Fruit fly (Drosophila melanogaster) whole organism, embryonic: Measurements from ENCODE around the gene CG14511.

ENCODE experiments used
- B-H1 ChIP-seq: fragments of 200-800 bp; sonication (Bioruptor generic); IDR thresholded peaks from 3 replicates; pipeline ENCODE4 v1.3.6; 2022; ENCODE audit warnings: missing biosample characterization, missing genetic modification characterization
- CG10267 ChIP-seq: fragments of 200-800 bp; sonication (Bioruptor generic); optimal IDR thresholded peaks from 2 replicates; lab custom pipeline; 2018; ENCODE audit warnings: missing biosample characterization, mild to moderate bottlenecking, missing genetic modification characterization, moderate library complexity
- CG15011 ChIP-seq: fragments of 200-800 bp; sonication (Bioruptor generic); optimal IDR thresholded peaks from 3 replicates; lab custom pipeline; 2018; ENCODE audit warnings: missing biosample characterization, mild to moderate bottlenecking, missing genetic modification characterization
- CG15479 ChIP-seq: fragments of 200-800 bp; sonication (Bioruptor generic); optimal IDR thresholded peaks from 3 replicates; lab custom pipeline; 2019; ENCODE audit warnings: missing biosample characterization, mild to moderate bottlenecking, missing genetic modification characterization, moderate library complexity
- CG17802 ChIP-seq: fragments of 200-800 bp; sonication (Bioruptor generic); optimal IDR thresholded peaks from 2 replicates; lab custom pipeline; 2018; ENCODE audit warnings: missing biosample characterization, mild to moderate bottlenecking, missing genetic modification characterization, moderate library complexity
- CG17912 ChIP-seq: fragments of 200-800 bp; sonication (Bioruptor generic); optimal IDR thresholded peaks from 2 replicates; lab custom pipeline; 2018; ENCODE audit warnings: missing biosample characterization, mild to moderate bottlenecking, missing genetic modification characterization
- CG18764 ChIP-seq: fragments of 200-800 bp; sonication (Bioruptor generic); optimal IDR thresholded peaks from 3 replicates; lab custom pipeline; 2016; ENCODE audit warnings: missing biosample characterization, missing genetic modification characterization
- CG2678 ChIP-seq: fragments of 200-800 bp; sonication (Bioruptor generic); optimal IDR thresholded peaks from 3 replicates; lab custom pipeline; 2019; ENCODE audit warnings: missing biosample characterization, mild to moderate bottlenecking, missing genetic modification characterization, moderate library complexity
- CG3065 ChIP-seq: fragments of 200-800 bp; sonication (Bioruptor generic); optimal IDR thresholded peaks from 2 replicates; lab custom pipeline; 2016; ENCODE audit warnings: missing biosample characterization, missing genetic modification characterization
- CG31224 ChIP-seq: fragments of 200-800 bp; sonication (Bioruptor generic); IDR thresholded peaks from 2 replicates; pipeline ENCODE4 v1.3.6; 2022; ENCODE audit warnings: missing biosample characterization, missing genetic modification characterization
- CG31365 ChIP-seq: fragments of 200-800 bp; sonication (Bioruptor generic); optimal IDR thresholded peaks from 2 replicates; lab custom pipeline; 2018; ENCODE audit warnings: missing biosample characterization, mild to moderate bottlenecking, missing genetic modification characterization
- CG31441 ChIP-seq: fragments of 200-800 bp; sonication (Bioruptor generic); IDR thresholded peaks from 2 replicates; pipeline ENCODE4 v1.3.6; 2022; ENCODE audit warnings: missing biosample characterization, missing genetic modification characterization
- CG32772 ChIP-seq: fragments of 200-800 bp; sonication (Bioruptor generic); IDR thresholded peaks from 2 replicates; pipeline ENCODE4 v1.3.6; 2022; ENCODE audit warnings: missing biosample characterization, missing genetic modification characterization
- CG33557 ChIP-seq: fragments of 200-800 bp; sonication (Bioruptor generic); optimal IDR thresholded peaks from 2 replicates; lab custom pipeline; 2019; ENCODE audit warnings: missing biosample characterization, mild to moderate bottlenecking, missing genetic modification characterization, moderate library complexity
- CG4617 ChIP-seq: fragments of 200-800 bp; sonication (Bioruptor generic); optimal IDR thresholded peaks from 3 replicates; lab custom pipeline; 2016; ENCODE audit warnings: missing biosample characterization, missing genetic modification characterization, borderline replicate concordance
- CG5245 ChIP-seq: fragments of 200-800 bp; sonication (Bioruptor generic); optimal IDR thresholded peaks from 3 replicates; lab custom pipeline; 2016; ENCODE audit warnings: missing biosample characterization, missing genetic modification characterization
- CG6272 ChIP-seq: fragments of 200-800 bp; sonication (Bioruptor generic); IDR thresholded peaks from 2 replicates; pipeline ENCODE4 v1.3.6; 2022; ENCODE audit warnings: missing biosample characterization, missing genetic modification characterization
- CG9727 ChIP-seq: fragments of 200-800 bp; sonication (Bioruptor generic); optimal IDR thresholded peaks from 3 replicates; lab custom pipeline; 2017; ENCODE audit warnings: missing biosample characterization, mild to moderate bottlenecking, missing genetic modification characterization
- Drgx ChIP-seq: fragments of 200-800 bp; sonication (Bioruptor generic); IDR thresholded peaks from 2 replicates; pipeline ENCODE4 v1.3.6; 2022; ENCODE audit warnings: missing biosample characterization, missing genetic modification characterization
- Ets97D ChIP-seq: fragments of 200-800 bp; sonication (Bioruptor generic); optimal IDR thresholded peaks from 3 replicates; lab custom pipeline; 2016; ENCODE audit warnings: missing biosample characterization, missing genetic modification characterization
- HHEX ChIP-seq: fragments of 200-800 bp; sonication (Bioruptor generic); optimal IDR thresholded peaks from 3 replicates; lab custom pipeline; 2017; ENCODE audit warnings: missing biosample characterization, mild to moderate bottlenecking, missing genetic modification characterization, missing genetic modification reagents
- HLHmδ ChIP-seq: fragments of 200-800 bp; sonication (Bioruptor generic); optimal IDR thresholded peaks from 2 replicates; lab custom pipeline; 2018; ENCODE audit warnings: missing biosample characterization, mild to moderate bottlenecking, missing genetic modification characterization, moderate library complexity
- Mad ChIP-seq: fragments of 200-800 bp; sonication (Bioruptor generic); optimal IDR thresholded peaks from 2 replicates; lab custom pipeline; 2016; ENCODE audit warnings: missing biosample characterization, missing genetic modification characterization
- NC2β ChIP-seq: fragments of 200-800 bp; sonication (Bioruptor generic); optimal IDR thresholded peaks from 2 replicates; lab custom pipeline; 2016; ENCODE audit warnings: missing biosample characterization, missing genetic modification characterization
- Nf-YA ChIP-seq: fragments of 200-800 bp; sonication (Bioruptor generic); IDR thresholded peaks from 2 replicates; pipeline ENCODE4 v1.3.6; 2022; ENCODE audit warnings: missing biosample characterization, missing genetic modification characterization
- Nf-YB ChIP-seq: fragments of 200-800 bp; sonication (Bioruptor generic); optimal IDR thresholded peaks from 3 replicates; lab custom pipeline; 2019; ENCODE audit warnings: missing biosample characterization, mild to moderate bottlenecking, missing genetic modification characterization, moderate library complexity
- Oaz ChIP-seq: fragments of 200-800 bp; sonication (Bioruptor generic); IDR thresholded peaks from 2 replicates; pipeline ENCODE4 v1.3.6; 2022; ENCODE audit warnings: missing biosample characterization, missing genetic modification characterization
- Pdp1 ChIP-seq, 2 experiments: fragments of 200-800 bp; sonication (Bioruptor generic); optimal IDR thresholded peaks; 3 replicates each; lab custom pipeline; 2016; ENCODE audit warnings: missing biosample characterization in 2 of 2, missing genetic modification characterization in 2 of 2, mild to moderate bottlenecking in 1 of 2, moderate library complexity in 1 of 2
- Sin3A ChIP-seq: fragments of >200 bp; optimal IDR thresholded peaks from 2 replicates; lab custom pipeline; 2018
- abd-A ChIP-seq: fragments of 200-800 bp; sonication (Bioruptor generic); optimal IDR thresholded peaks from 3 replicates; lab custom pipeline; 2019; ENCODE audit warnings: missing biosample characterization, mild to moderate bottlenecking, missing genetic modification characterization, moderate library complexity
- aop ChIP-seq: fragments of 200-800 bp; sonication (Bioruptor generic); IDR thresholded peaks from 2 replicates; pipeline ENCODE4 v1.3.6; 2022; ENCODE audit warnings: missing biosample characterization, missing genetic modification characterization
- ase ChIP-seq: fragments of 200-800 bp; sonication (Bioruptor generic); IDR thresholded peaks from 3 replicates; pipeline ENCODE4 v1.3.6; 2022; ENCODE audit warnings: missing biosample characterization, missing genetic modification characterization
- bigmax ChIP-seq: fragments of 200-800 bp; sonication (Bioruptor generic); optimal IDR thresholded peaks from 2 replicates; lab custom pipeline; 2018; ENCODE audit warnings: missing biosample characterization, mild to moderate bottlenecking, missing genetic modification characterization
- bsh ChIP-seq, 2 experiments: fragments of 200-800 bp; sonication (Bioruptor generic); optimal IDR thresholded peaks; 2 replicates each; lab custom pipeline; 2017 to 2018; ENCODE audit warnings: mild to moderate bottlenecking in 2 of 2, missing biosample characterization in 2 of 2, missing genetic modification characterization in 2 of 2, moderate library complexity in 1 of 2
- cg ChIP-seq: fragments of 200-800 bp; sonication (Bioruptor generic); optimal IDR thresholded peaks from 3 replicates; lab custom pipeline; 2019; ENCODE audit warnings: missing biosample characterization, mild to moderate bottlenecking, missing genetic modification characterization, moderate library complexity
- crp ChIP-seq, 2 experiments: fragments of 200-800 bp; sonication (Bioruptor generic); optimal IDR thresholded peaks; 2 replicates in 1 of 2; 3 replicates in 1 of 2; lab custom pipeline; 2017; ENCODE audit warnings: missing biosample characterization in 2 of 2, missing genetic modification characterization in 2 of 2, mild to moderate bottlenecking in 1 of 2, moderate library complexity in 1 of 2
- esg ChIP-seq: fragments of 200-800 bp; sonication (Bioruptor generic); conservative IDR thresholded peaks from 2 replicates; pipeline ENCODE4 v1.3.6; 2022; ENCODE audit warnings: missing biosample characterization, missing genetic modification characterization
- fd3F ChIP-seq: fragments of 200-800 bp; sonication (Bioruptor generic); optimal IDR thresholded peaks from 2 replicates; lab custom pipeline; 2018; ENCODE audit warnings: missing biosample characterization, mild to moderate bottlenecking, missing genetic modification characterization, moderate library complexity
- gce ChIP-seq: fragments of 200-800 bp; sonication (Bioruptor generic); IDR thresholded peaks from 3 replicates; pipeline ENCODE4 v1.3.6; 2022; ENCODE audit warnings: missing biosample characterization, missing genetic modification characterization
- gsb ChIP-seq: fragments of 200-800 bp; sonication (Bioruptor generic); IDR thresholded peaks from 2 replicates; pipeline ENCODE4 v1.3.6; 2022; ENCODE audit warnings: missing biosample characterization, missing genetic modification characterization
- maf-S ChIP-seq: fragments of 200-800 bp; sonication (Bioruptor generic); optimal IDR thresholded peaks from 2 replicates; lab custom pipeline; 2016; ENCODE audit warnings: missing biosample characterization, missing genetic modification characterization
- pb ChIP-seq: fragments of 200-800 bp; sonication (Bioruptor generic); optimal IDR thresholded peaks from 3 replicates; lab custom pipeline; 2016; ENCODE audit warnings: missing biosample characterization, missing genetic modification characterization
- psq ChIP-seq: fragments of 200-800 bp; sonication (Bioruptor generic); optimal IDR thresholded peaks from 2 replicates; lab custom pipeline; 2017; ENCODE audit warnings: missing biosample characterization, missing genetic modification characterization
- ro ChIP-seq: fragments of 200-800 bp; sonication (Bioruptor generic); IDR thresholded peaks from 2 replicates; pipeline ENCODE4 v1.3.6; 2022; ENCODE audit warnings: missing biosample characterization, missing genetic modification characterization
- row ChIP-seq: fragments of 200-800 bp; sonication (Bioruptor generic); IDR thresholded peaks from 3 replicates; pipeline ENCODE4 v1.3.6; 2022; ENCODE audit warnings: missing biosample characterization, missing genetic modification characterization
- tna ChIP-seq: fragments of 200-800 bp; sonication (Bioruptor generic); IDR thresholded peaks from 2 replicates; pipeline ENCODE4 v1.3.6; 2022; ENCODE audit warnings: missing biosample characterization, missing genetic modification characterization; ENCODE audit not compliant: partially characterized antibody
- unc-4 ChIP-seq: fragments of 200-800 bp; sonication (Bioruptor generic); IDR thresholded peaks from 2 replicates; pipeline ENCODE4 v1.3.6; 2022; ENCODE audit warnings: missing biosample characterization, missing genetic modification characterization; ENCODE audit not compliant: partially characterized antibody
- zen ChIP-seq: fragments of 200-800 bp; sonication (Bioruptor generic); optimal IDR thresholded peaks from 3 replicates; lab custom pipeline; 2018; ENCODE audit warnings: missing biosample characterization, mild to moderate bottlenecking, missing genetic modification characterization, moderate library complexity

Gene CG14511

dm6 chr3R:29157418-29158398 is 11.0 kb upstream of the CG14511 start, which contains the start of gene rdog (continued):
- TF ChIP-seq CG32772 (GFP tag; lab: Robert Waterston, UW) (no peak), CG4617 (GFP tag; lab: Kevin White, UChicago) (peak; percentile 46), CG15011 (GFP tag; lab: Kevin White, UChicago) (peak; percentile 75), crp (GFP tag; optimal IDR thresholded peaks at IDR 0.05; lab: Kevin White, UChicago) (peak in 1 of 2 experiments; percentile 47), CG17802 (tag; lab: Kevin White, UChicago) (peak; percentile 39), CG9727 (GFP tag; lab: Kevin White, UChicago) (peak; percentile 89), abd-A (peak; percentile 64), bigmax (GFP tag; lab: Kevin White, UChicago) (no peak), B-H1 (GFP tag; lab: Robert Waterston, UW) (peak; percentile 17; the same call in 1 of the 3 replicates), CG31365 (tag; lab: Kevin White, UChicago) (no peak), Ets97D (peak; percentile 39), maf-S (GFP tag; lab: Kevin White, UChicago) (peak; percentile 73), unc-4 (GFP tag; lab: Robert Waterston, UW) (no peak), Oaz (GFP tag; lab: Robert Waterston, UW) (no peak), gce (GFP tag; lab: Robert Waterston, UW) (no peak), esg (GFP tag; lab: Robert Waterston, UW) (peak; percentile 43; the same call in 1 of the 2 replicates), CG6272 (GFP tag; lab: Robert Waterston, UW) (no peak), row (GFP tag; lab: Robert Waterston, UW) (peak; percentile 100), HLHmδ (GFP tag; lab: Kevin White, UChicago) (no peak), CG31441 (peak; percentile 52), CG17912 (GFP tag; lab: Kevin White, UChicago) (no peak), Pdp1 (GFP tag; optimal IDR thresholded peaks at IDR 0.05; lab: Kevin White, UChicago) (peak; percentile 65 to 84), NC2β (peak; percentile 85), ro (GFP tag; lab: Robert Waterston, UW) (no peak), zen (tag; lab: Kevin White, UChicago) (peak; percentile 77), tna (GFP tag; lab: Robert Waterston, UW) (no peak), CG33557 (GFP tag; lab: Kevin White, UChicago) (peak; percentile 81), psq (GFP tag; lab: Kevin White, UChicago) (peak; percentile 48), Nf-YA (GFP tag; lab: Robert Waterston, UW) (no peak; the same call in 1 of the 2 replicates), CG5245 (GFP tag; lab: Kevin White, UChicago) (peak; percentile 57), cg (GFP tag; lab: Kevin White, UChicago) (no peak), fd3F (GFP tag; lab: Kevin White, UChicago) (peak; percentile 31), CG31224 (GFP tag; lab: Robert Waterston, UW) (no peak; the same call in 1 of the 2 replicates), aop (peak; percentile 39; the same call in 1 of the 2 replicates), CG2678 (tag; lab: Kevin White, UChicago) (peak; percentile 87), CG18764 (GFP tag; lab: Kevin White, UChicago) (peak; percentile 62), Drgx (GFP tag; lab: Robert Waterston, UW) (no peak; the same call in 1 of the 2 replicates), Sin3A (lab: Kevin White, UChicago) (peak; percentile 33), Mad (GFP tag; lab: Kevin White, UChicago) (peak; percentile 76), CG10267 (tag; lab: Kevin White, UChicago) (peak; percentile 78), CG3065 (peak; percentile 67), ase (GFP tag; lab: Robert Waterston, UW) (no peak), bsh (GFP tag; optimal IDR thresholded peaks at IDR 0.05; lab: Kevin White, UChicago) (peak; percentile 35 to 77), pb (GFP tag; lab: Kevin White, UChicago) (peak; percentile 28), Nf-YB (GFP tag; lab: Kevin White, UChicago) (peak; percentile 55), CG15479 (GFP tag; lab: Kevin White, UChicago) (peak; percentile 13), HHEX (peak; percentile 75), gsb (GFP tag; lab: Robert Waterston, UW) (no peak)
